Worm (Caenorhabditis elegans) whole organism, L1 larva: ENCODE results near the gene T06D8.9.

ENCODE experiments used
- alr-1 ChIP-seq: fragments of 200-800 bp; sonication (Bioruptor generic); optimal IDR thresholded peaks from 2 replicates; lab custom pipeline; 2018; ENCODE audit warnings: borderline replicate concordance, mild to moderate bottlenecking, missing genetic modification characterization, missing compliant biosample characterization
- ceh-82 ChIP-seq, 3 experiments: fragments of 150-350 bp in 1 of 3; sonication (generic microtip) in 2 of 3; optimal IDR thresholded peaks; 2 replicates each; lab custom pipeline; 2014 to 2017; ENCODE audit warnings: missing biosample characterization in 3 of 3, missing genetic modification characterization in 3 of 3
- snpc-4 ChIP-seq: fragments of 150-350 bp; optimal IDR thresholded peaks from 2 replicates; lab custom pipeline; 2014; ENCODE audit warnings: missing biosample characterization, missing genetic modification characterization

- TF ChIP-seq alr-1 (tag; lab: Kevin White, UChicago) (no peak), ceh-82 (tag; optimal IDR thresholded peaks at IDR 0.05; lab: Kevin White, UChicago) (no peak), snpc-4 (tag; lab: Kevin White, UChicago) (no peak)
Measured at ce11 chrII:11240214-11240613, 817 bp downstream of the T06D8.9 start.
